ENCODE assay signal across 2 fruit fly cellular contexts in genomic region chr3L:12857553-12858122, dm6.
A peak's percentile ranks its signal among the peaks of the same experiment; 100 is the strongest.
TF ChIP-seq lines count a peak whose summit lies in the region.

No protein-coding gene starts in this region.

- TF ChIP-seq CTCF in S2 (optimal IDR thresholded peaks at IDR 0.05; lab: Kevin White, UChicago), result peak; percentile 36 to 78
- TF ChIP-seq CTCF in whole organism, embryonic (GFP tag; optimal IDR thresholded peaks at IDR 0.05; lab: Kevin White, UChicago), result peak; percentile 80

TF ChIP-seq in whole organism, embryonic, 481 proteins besides CTCF, POLR2A, EP300 and RAD21:
- TF ChIP-seq CG16813 (GFP tag; IDR thresholded peaks at IDR 0.05; lab: Robert Waterston, UW; ENCODE audit: partially characterized antibody) (peak; percentile 57; the same call in 2 of the 3 replicates), knrl (GFP tag; IDR thresholded peaks at IDR 0.05; lab: Robert Waterston, UW; ENCODE audit: partially characterized antibody) (0 out of 3 replicates have a peak, but pooled peaks have one; percentile 19), CG3847 (GFP tag; IDR thresholded peaks at IDR 0.05; lab: Robert Waterston, UW) (no peak), CG15601 (tag; optimal IDR thresholded peaks at IDR 0.05; lab: Kevin White, UChicago) (no peak), bbx (GFP tag; IDR thresholded peaks at IDR 0.05; lab: Robert Waterston, UW; ENCODE audit: partially characterized antibody) (peak; percentile 30; the same call in 1 of the 2 replicates), ara (GFP tag; IDR thresholded peaks at IDR 0.05; lab: Robert Waterston, UW) (peak; percentile 50; the same call in 1 of the 2 replicates), pita (GFP tag; optimal IDR thresholded peaks at IDR 0.05; lab: Kevin White, UChicago) (peak; percentile 1), amos (GFP tag; IDR thresholded peaks at IDR 0.05; lab: Robert Waterston, UW; ENCODE audit: partially characterized antibody) (peak; percentile 17; the same call in 1 of the 2 replicates), gsb-n (tag; optimal IDR thresholded peaks at IDR 0.05; lab: Kevin White, UChicago) (no peak), dmrt11E (tag; optimal IDR thresholded peaks at IDR 0.05; lab: Kevin White, UChicago) (peak; percentile 14), CG7271 (tag; optimal IDR thresholded peaks at IDR 0.05; lab: Kevin White, UChicago) (peak; percentile 18), CG18011 (GFP tag; optimal IDR thresholded peaks at IDR 0.05; lab: Kevin White, UChicago) (peak; percentile 31), Bgb (GFP tag; IDR thresholded peaks at IDR 0.05; lab: Robert Waterston, UW; ENCODE audit: partially characterized antibody) (peak; percentile 57), tap (tag; optimal IDR thresholded peaks at IDR 0.05; lab: Kevin White, UChicago) (no peak), z (GFP tag; IDR thresholded peaks at IDR 0.05; lab: Robert Waterston, UW) (no peak), fd64A (GFP tag; optimal IDR thresholded peaks at IDR 0.05; lab: Kevin White, UChicago) (no peak), gce (GFP tag; IDR thresholded peaks at IDR 0.05; lab: Robert Waterston, UW) (peak; percentile 35; the same call in 1 of the 3 replicates), CoRest (tag; optimal IDR thresholded peaks at IDR 0.05; lab: Kevin White, UChicago) (no peak), CG10565 (GFP tag; optimal IDR thresholded peaks at IDR 0.05; lab: Kevin White, UChicago) (no peak)
